Worm (Caenorhabditis elegans): ENCODE data around the gene decr-1.3.

Gene decr-1.3

ce11 chrII:8209476-8209875, 36.1 kb upstream of the decr-1.3 start, which contains the start of gene M110.8 (continued):
- no peak for TF ChIP-seq Y5F2A.4 (GFP tag; optimal IDR thresholded peaks at IDR 0.05)

ce11 chrII:8205612-8206011, 32.3 kb upstream of the decr-1.3 start:
- peak; percentile 40 for TF ChIP-seq pqm-1 (tag; optimal IDR thresholded peaks at IDR 0.05)
- no peak for TF ChIP-seq fos-1 (tag; optimal IDR thresholded peaks at IDR 0.05)
- TF ChIP-seq sdz-12 (GFP tag; optimal IDR thresholded peaks at IDR 0.05): no peak
- TF ChIP-seq mes-2 (tag; optimal IDR thresholded peaks at IDR 0.05; ENCODE audit: poor library complexity, severe bottlenecking): no peak
- TF ChIP-seq spr-3 (GFP tag; optimal IDR thresholded peaks at IDR 0.05): no peak
- no peak for TF ChIP-seq daf-16 (GFP tag; optimal IDR thresholded peaks at IDR 0.05)
- TF ChIP-seq daf-16 (tag; optimal IDR thresholded peaks at IDR 0.05): peak; percentile 2
- TF ChIP-seq nhr-28 (tag; optimal IDR thresholded peaks at IDR 0.05): peak; percentile 59
- no peak for TF ChIP-seq hmg-1.1 (GFP tag; IDR thresholded peaks at IDR 0.05)

- TF ChIP-seq madf-9 (GFP tag; conservative IDR thresholded peaks at IDR 0.05) (no peak), rbr-2 (tag; optimal IDR thresholded peaks at IDR 0.05) (no peak), spr-3 (GFP tag; optimal IDR thresholded peaks at IDR 0.05) (no peak), ZK546.5 (tag; optimal IDR thresholded peaks at IDR 0.05) (no peak), mes-2 (tag; optimal IDR thresholded peaks at IDR 0.05; ENCODE audit: poor library complexity, severe bottlenecking) (no peak), zfp-3 (GFP tag; conservative IDR thresholded peaks at IDR 0.05) (no peak), hif-1 (tag; optimal IDR thresholded peaks at IDR 0.05) (no peak), lin-38 (GFP tag; IDR thresholded peaks at IDR 0.05) (no peak), php-3 (GFP tag; IDR thresholded peaks at IDR 0.05) (no peak), Y75B8A.6 (GFP tag; IDR thresholded peaks at IDR 0.05) (no peak), ces-1 (GFP tag; optimal IDR thresholded peaks at IDR 0.05) (no peak), lin-1 (GFP tag; IDR thresholded peaks at IDR 0.05) (no peak), nhr-11 (tag; optimal IDR thresholded peaks at IDR 0.05) (no peak)
These were observed 30.7 kb upstream of the decr-1.3 start, which contains the start of gene col-76 for ce11 chrII:8204039-8204438. Gene col-76 (plus strand): TSS chrII:8204339.

ce11 chrII:8199803-8200202, 26.5 kb upstream of the decr-1.3 start:
- TF ChIP-seq aha-1 (tag) (peak; percentile 78), mxl-3 (GFP tag; optimal IDR thresholded peaks at IDR 0.05) (no peak), ceh-20 (GFP tag; IDR thresholded peaks at IDR 0.05) (no peak), tra-1 (GFP tag; IDR thresholded peaks at IDR 0.05) (no peak)

ce11 chrII:8198503-8198902, 25.2 kb upstream of the decr-1.3 start, which contains the start of gene qua-1:
Gene qua-1 (plus strand): TSS chrII:8198803.
- TF ChIP-seq vab-7 (GFP tag; IDR thresholded peaks at IDR 0.05) (no peak), Y75B8A.6 (GFP tag; IDR thresholded peaks at IDR 0.05) (no peak), Y105C5A.15 (GFP tag; IDR thresholded peaks at IDR 0.05) (no peak), Y5F2A.4 (GFP tag; optimal IDR thresholded peaks at IDR 0.05) (no peak), ceh-20 (GFP tag; IDR thresholded peaks at IDR 0.05) (no peak), D1046.2 (GFP tag; IDR thresholded peaks at IDR 0.05) (no peak)

ce11 chrII:8193922-8194321, 20.6 kb upstream of the decr-1.3 start:
- TF ChIP-seq pha-4 (GFP tag; IDR thresholded peaks at IDR 0.05): no peak
- no peak for TF ChIP-seq pha-4 (tag; optimal IDR thresholded peaks at IDR 0.05)
- TF ChIP-seq unc-62 (GFP tag; optimal IDR thresholded peaks at IDR 0.05 in 1 of 2): peak in 1 of 2 experiments; percentile 49
- no peak for TF ChIP-seq unc-62 (tag; optimal IDR thresholded peaks at IDR 0.05)

Data from whole organism, L4 larva.